Worm (Caenorhabditis elegans) whole organism, L2 larva: Measurements from ENCODE around the gene rab-21.

Experiments used
- ama-1 ChIP-seq: fragments of 150-350 bp; optimal IDR thresholded peaks from 2 replicates; lab custom pipeline; 2018; ENCODE audit warnings: inconsistent platforms
- nhr-11 ChIP-seq: fragments of 150-350 bp; optimal IDR thresholded peaks from 2 replicates; lab custom pipeline; 2014; ENCODE audit warnings: missing biosample characterization, missing genetic modification characterization
- nhr-77 ChIP-seq: fragments of 150-350 bp; optimal IDR thresholded peaks from 2 replicates; lab custom pipeline; 2014; ENCODE audit warnings: missing biosample characterization, missing genetic modification characterization
- snpc-4 ChIP-seq: fragments of 150-350 bp; optimal IDR thresholded peaks from 2 replicates; lab custom pipeline; 2014; ENCODE audit warnings: missing biosample characterization, missing genetic modification characterization

ce11 chrII:8701059-8701458 is 13.8 kb downstream of the rab-21 start:
- TF ChIP-seq nhr-11 (tag; lab: Kevin White, UChicago) = no peak
- no peak for TF ChIP-seq nhr-77 (tag; lab: Kevin White, UChicago)
- no peak for TF ChIP-seq ama-1
- no peak for TF ChIP-seq snpc-4
